Fruit fly (Drosophila melanogaster) whole organism, wandering third instar larva: ENCODE results near the gene nkd.

Experiments used
- CG32264 ChIP-seq: fragments of 200-800 bp; sonication (Bioruptor generic); optimal IDR thresholded peaks from 2 replicates; lab custom pipeline; 2016; ENCODE audit warnings: missing biosample characterization, missing genetic modification characterization
- CG9705 ChIP-seq: fragments of 200-800 bp; sonication (Bioruptor generic); optimal IDR thresholded peaks from 2 replicates; lab custom pipeline; 2018; ENCODE audit warnings: missing biosample characterization, mild to moderate bottlenecking, missing genetic modification characterization
- Dfd ChIP-seq: fragments of >200 bp; optimal IDR thresholded peaks from 2 replicates; lab custom pipeline; 2017; ENCODE audit warnings: missing biosample characterization, missing genetic modification characterization
- Dif ChIP-seq: fragments of 200-275, 200-300 bp; sonication (Bioruptor generic); optimal IDR thresholded peaks from 2 replicates; lab custom pipeline; 2018; ENCODE audit warnings: missing biosample characterization, missing genetic modification characterization; ENCODE audit not compliant: partially characterized antibody
- GATAd ChIP-seq: sonication (Bioruptor generic); optimal IDR thresholded peaks from 2 replicates; lab custom pipeline; 2016; ENCODE audit warnings: missing biosample characterization, missing genetic modification characterization
- HLH106 ChIP-seq: fragments of 200-800 bp; optimal IDR thresholded peaks from 3 replicates; lab custom pipeline; 2019; ENCODE audit warnings: missing biosample characterization, mild to moderate bottlenecking, missing genetic modification characterization, moderate library complexity
- Hnf4 ChIP-seq: fragments of 200-800 bp; sonication (Bioruptor generic); optimal IDR thresholded peaks from 2 replicates; lab custom pipeline; 2016; ENCODE audit warnings: missing biosample characterization, mild to moderate bottlenecking, missing genetic modification characterization
- Hr83 ChIP-seq: fragments of 200-300 bp; sonication (Bioruptor generic); optimal IDR thresholded peaks from 2 replicates; lab custom pipeline; 2016; ENCODE audit warnings: missing biosample characterization, mild to moderate bottlenecking, missing genetic modification characterization, moderate library complexity; ENCODE audit not compliant: poor library complexity, severe bottlenecking
- Jra ChIP-seq: sonication (Bioruptor generic); optimal IDR thresholded peaks from 2 replicates; lab custom pipeline; 2016; ENCODE audit warnings: missing biosample characterization, missing genetic modification characterization
- Myc ChIP-seq: fragments of >200 bp; optimal IDR thresholded peaks from 2 replicates; lab custom pipeline; 2017
- N ChIP-seq: fragments of >200 bp; optimal IDR thresholded peaks from 2 replicates; lab custom pipeline; 2018; ENCODE audit warnings: missing biosample characterization, missing external identifiers, missing genetic modification characterization
- OdsH ChIP-seq: fragments of 200-800 bp; sonication (Bioruptor generic); optimal IDR thresholded peaks from 2 replicates; lab custom pipeline; 2016; ENCODE audit warnings: missing biosample characterization, mild to moderate bottlenecking, missing genetic modification characterization
- Rel ChIP-seq, 2 experiments: fragments of 200-800 bp; sonication (Bioruptor generic) in 1 of 2; optimal IDR thresholded peaks; 2 replicates in 1 of 2; 3 replicates in 1 of 2; lab custom pipeline; 2016 to 2019; ENCODE audit warnings: mild to moderate bottlenecking in 2 of 2, missing biosample characterization in 2 of 2, missing genetic modification characterization in 2 of 2, moderate library complexity in 1 of 2
- Sp1 ChIP-seq: fragments of 200-800 bp; sonication (Bioruptor generic); optimal IDR thresholded peaks from 3 replicates; lab custom pipeline; 2019; ENCODE audit warnings: missing biosample characterization, mild to moderate bottlenecking, missing genetic modification characterization, moderate library complexity
- Vsx2 ChIP-seq: fragments of 200-300, 225-300 bp; sonication (Bioruptor generic); optimal IDR thresholded peaks from 2 replicates; lab custom pipeline; 2018; ENCODE audit warnings: missing biosample characterization, missing genetic modification characterization; ENCODE audit not compliant: partially characterized antibody
- br ChIP-seq: fragments of 200-800 bp; sonication (Bioruptor generic); optimal IDR thresholded peaks from 2 replicates; lab custom pipeline; 2016; ENCODE audit warnings: missing biosample characterization, missing genetic modification characterization
- brk ChIP-seq: fragments of 200-800 bp; sonication (Bioruptor generic); optimal IDR thresholded peaks from 2 replicates; lab custom pipeline; 2016; ENCODE audit warnings: missing biosample characterization, mild to moderate bottlenecking, missing genetic modification characterization
- dl ChIP-seq, 2 experiments: fragments of 175-275, 200-275 bp in 1 of 2; fragments of 200-275 bp in 1 of 2; sonication (Bioruptor generic); optimal IDR thresholded peaks; lab custom pipeline; 2018; ENCODE audit warnings: mild to moderate bottlenecking in 2 of 2, missing biosample characterization in 2 of 2, missing genetic modification characterization in 2 of 2, moderate library complexity in 2 of 2; ENCODE audit not compliant: partially characterized antibody in 2 of 2, insufficient read depth in 1 of 2
- dmrt93B ChIP-seq: fragments of 200-800 bp; sonication (Bioruptor generic); optimal IDR thresholded peaks from 2 replicates; lab custom pipeline; 2018; ENCODE audit warnings: missing biosample characterization, mild to moderate bottlenecking, missing genetic modification characterization
- ey ChIP-seq: fragments of 200-800 bp; sonication (Bioruptor generic); optimal IDR thresholded peaks from 2 replicates; lab custom pipeline; 2016; ENCODE audit warnings: missing biosample characterization, missing genetic modification characterization
- foxo ChIP-seq, 2 experiments: fragments of 200-800 bp; sonication (Bioruptor generic); optimal IDR thresholded peaks; 2 replicates in 1 of 2; 3 replicates in 1 of 2; lab custom pipeline; 2016 to 2017; ENCODE audit warnings: missing biosample characterization in 2 of 2, missing genetic modification characterization in 2 of 2
- fru ChIP-seq: fragments of 200-800 bp; sonication (Bioruptor generic); optimal IDR thresholded peaks from 3 replicates; lab custom pipeline; 2016; ENCODE audit warnings: missing biosample characterization, mild to moderate bottlenecking, missing genetic modification characterization
- h ChIP-seq: fragments of 200-800 bp; sonication (Bioruptor generic); optimal IDR thresholded peaks from 3 replicates; lab custom pipeline; 2016; ENCODE audit warnings: missing biosample characterization, mild to moderate bottlenecking, missing genetic modification characterization
- jim ChIP-seq: fragments of 175-275, 200-325 bp; sonication (Bioruptor generic); optimal IDR thresholded peaks from 2 replicates; lab custom pipeline; 2016; ENCODE audit warnings: missing biosample characterization, mild to moderate bottlenecking, missing genetic modification characterization
- lola ChIP-seq: fragments of >200 bp; optimal IDR thresholded peaks from 2 replicates; lab custom pipeline; 2017; ENCODE audit warnings: missing biosample characterization, missing genetic modification characterization
- pan ChIP-seq: fragments of >200 bp; optimal IDR thresholded peaks from 2 replicates; lab custom pipeline; 2017
- psq ChIP-seq: fragments of 200-800 bp; sonication (Bioruptor generic); optimal IDR thresholded peaks from 3 replicates; lab custom pipeline; 2017; ENCODE audit warnings: missing biosample characterization, mild to moderate bottlenecking, missing genetic modification characterization, moderate library complexity
- rgr ChIP-seq: fragments of 200-800 bp; sonication (Bioruptor generic); optimal IDR thresholded peaks from 3 replicates; lab custom pipeline; 2016; ENCODE audit warnings: missing biosample characterization, mild to moderate bottlenecking, missing genetic modification characterization
- sage ChIP-seq: fragments of 200-800 bp; sonication (Bioruptor generic); optimal IDR thresholded peaks from 2 replicates; lab custom pipeline; 2016; ENCODE audit warnings: missing biosample characterization, mild to moderate bottlenecking, missing genetic modification characterization
- sv ChIP-seq: fragments of 200-800 bp; sonication (Bioruptor generic); optimal IDR thresholded peaks from 3 replicates; lab custom pipeline; 2016; ENCODE audit warnings: missing biosample characterization, missing genetic modification characterization
- tai ChIP-seq: sonication (Bioruptor generic); optimal IDR thresholded peaks from 2 replicates; lab custom pipeline; 2016; ENCODE audit warnings: missing biosample characterization, missing genetic modification characterization
- usp ChIP-seq: fragments of >200 bp; optimal IDR thresholded peaks from 2 replicates; lab custom pipeline; 2017; ENCODE audit warnings: missing biosample characterization, missing genetic modification characterization
- woc ChIP-seq: sonication (Bioruptor generic); optimal IDR thresholded peaks from 2 replicates; lab custom pipeline; 2016; ENCODE audit warnings: missing biosample characterization, mild to moderate bottlenecking, missing genetic modification characterization

nkd gene

dm6 chr3L:19018440-19018839, 26.8 kb downstream of the nkd start:
- TF ChIP-seq Myc (lab: Kevin White, UChicago) (no peak), N (GFP tag; lab: Kevin White, UChicago) (no peak), Sp1 (GFP tag; lab: Kevin White, UChicago) (no peak), dmrt93B (GFP tag; lab: Kevin White, UChicago) (no peak), Hnf4 (GFP tag; lab: Kevin White, UChicago) (no peak), tai (no peak), jim (no peak), fru (GFP tag; lab: Kevin White, UChicago) (no peak), CG32264 (GFP tag; lab: Kevin White, UChicago) (no peak), pan (lab: Kevin White, UChicago) (no peak), sv (GFP tag; lab: Kevin White, UChicago) (no peak), sage (GFP tag; lab: Kevin White, UChicago) (no peak)

- TF ChIP-seq GATAd (GFP tag; lab: Kevin White, UChicago) (no peak), Rel (GFP tag; optimal IDR thresholded peaks at IDR 0.05; lab: Kevin White, UChicago) (no peak), Rel (tag; optimal IDR thresholded peaks at IDR 0.05; lab: Kevin White, UChicago) (no peak), psq (GFP tag; lab: Kevin White, UChicago) (no peak), tai (no peak), brk (GFP tag; lab: Kevin White, UChicago) (no peak), rgr (no peak), br (GFP tag; lab: Kevin White, UChicago) (no peak), pan (lab: Kevin White, UChicago) (no peak), dmrt93B (GFP tag; lab: Kevin White, UChicago) (no peak), dl (GFP tag; optimal IDR thresholded peaks at IDR 0.05; lab: Kevin White, UChicago; ENCODE audit: insufficient read depth in 1 of 2, partially characterized antibody in 2 of 2) (no peak), OdsH (GFP tag; lab: Kevin White, UChicago) (no peak), CG9705 (GFP tag; lab: Kevin White, UChicago) (no peak), Jra (GFP tag; lab: Kevin White, UChicago) (no peak), Dfd (GFP tag; lab: Kevin White, UChicago) (no peak), Vsx2 (GFP tag; lab: Kevin White, UChicago) (no peak), HLH106 (no peak), lola (GFP tag; lab: Kevin White, UChicago) (no peak), sv (GFP tag; lab: Kevin White, UChicago) (no peak)
These were observed 28.5 kb downstream of the nkd start for dm6 chr3L:19016805-19017161.

- no peak for TF ChIP-seq Hr83 (GFP tag; lab: Kevin White, UChicago)
- TF ChIP-seq GATAd (GFP tag; lab: Kevin White, UChicago): no peak
- TF ChIP-seq Sp1 (GFP tag; lab: Kevin White, UChicago): peak; percentile 43
- TF ChIP-seq h (GFP tag; lab: Kevin White, UChicago): peak; percentile 52
- peak; percentile 40 for TF ChIP-seq woc (GFP tag; lab: Kevin White, UChicago)
- TF ChIP-seq usp (GFP tag; lab: Kevin White, UChicago): no peak
- TF ChIP-seq foxo (GFP tag; optimal IDR thresholded peaks at IDR 0.05; lab: Kevin White, UChicago): peak in 1 of 2 experiments; percentile 11
- TF ChIP-seq sage (GFP tag; lab: Kevin White, UChicago): no peak
- TF ChIP-seq Hnf4 (GFP tag; lab: Kevin White, UChicago): no peak
- no peak for TF ChIP-seq Dif (GFP tag; lab: Kevin White, UChicago)
- TF ChIP-seq br (GFP tag; lab: Kevin White, UChicago): peak; percentile 23
- TF ChIP-seq sv (GFP tag; lab: Kevin White, UChicago): no peak
- peak; percentile 35 for TF ChIP-seq HLH106
- no peak for TF ChIP-seq Rel (GFP tag; optimal IDR thresholded peaks at IDR 0.05; lab: Kevin White, UChicago)
- no peak for TF ChIP-seq Rel (tag; optimal IDR thresholded peaks at IDR 0.05; lab: Kevin White, UChicago)
- no peak for TF ChIP-seq Myc (lab: Kevin White, UChicago)
- peak; percentile 45 for TF ChIP-seq OdsH (GFP tag; lab: Kevin White, UChicago)
- peak; percentile 61 for TF ChIP-seq tai
- peak; percentile 40 for TF ChIP-seq fru (GFP tag; lab: Kevin White, UChicago)
- peak; percentile 56 for TF ChIP-seq ey (GFP tag; lab: Kevin White, UChicago)
- TF ChIP-seq brk (GFP tag; lab: Kevin White, UChicago): no peak
- TF ChIP-seq psq (GFP tag; lab: Kevin White, UChicago): peak; percentile 43
- no peak for TF ChIP-seq lola (GFP tag; lab: Kevin White, UChicago)
- TF ChIP-seq Jra (GFP tag; lab: Kevin White, UChicago): no peak
- peak; percentile 49 for TF ChIP-seq rgr
These were observed 29.0 kb downstream of the nkd start for dm6 chr3L:19016133-19016804.
